Worm (Caenorhabditis elegans) whole organism, mixed stage, embryonic: ENCODE data around the gene pals-25.
A peak's percentile ranks its signal among the peaks of the same experiment; 100 is the strongest.

Experiments used
- M03D4.4 ChIP-seq: sonication (generic microtip); optimal IDR thresholded peaks from 2 replicates; lab custom pipeline; 2017; ENCODE audit warnings: mild to moderate bottlenecking, missing genetic modification characterization, missing compliant biosample characterization
- bed-3 ChIP-seq: fragments of 200-800 bp; sonication (Bioruptor generic); optimal IDR thresholded peaks from 3 replicates; lab custom pipeline; 2018; ENCODE audit warnings: mild to moderate bottlenecking, missing genetic modification characterization, moderate library complexity, missing compliant biosample characterization
- blmp-1 ChIP-seq: fragments of 150-350 bp; optimal IDR thresholded peaks from 2 replicates; lab custom pipeline; 2014; ENCODE audit warnings: missing biosample characterization, missing genetic modification characterization
- ceh-39 ChIP-seq: fragments of 150-350 bp; optimal IDR thresholded peaks from 2 replicates; lab custom pipeline; 2014; ENCODE audit warnings: missing biosample characterization, missing genetic modification characterization
- ceh-43 ChIP-seq: fragments of 200-800 bp; sonication (Bioruptor generic); optimal IDR thresholded peaks from 2 replicates; lab custom pipeline; 2018; ENCODE audit warnings: mild to moderate bottlenecking, missing genetic modification characterization, moderate library complexity, missing compliant biosample characterization
- ceh-83 ChIP-seq: fragments of 200-800 bp; sonication (Bioruptor generic); optimal IDR thresholded peaks from 2 replicates; lab custom pipeline; 2018; ENCODE audit warnings: mild to moderate bottlenecking, missing genetic modification characterization, missing compliant biosample characterization
- ces-1 ChIP-seq: fragments of 150-350 bp; optimal IDR thresholded peaks from 2 replicates; lab custom pipeline; 2014; ENCODE audit warnings: missing biosample characterization, missing genetic modification reagents, missing genetic modification characterization
- cnd-1 ChIP-seq: fragments of 200-800 bp; sonication (Bioruptor generic); optimal IDR thresholded peaks from 2 replicates; lab custom pipeline; 2018; ENCODE audit warnings: mild to moderate bottlenecking, missing genetic modification characterization, missing compliant biosample characterization
- drap-1 ChIP-seq: fragments of 200-800 bp; sonication (Bioruptor generic); optimal IDR thresholded peaks from 3 replicates; lab custom pipeline; 2018; ENCODE audit warnings: mild to moderate bottlenecking, missing genetic modification characterization, missing compliant biosample characterization
- elt-1 ChIP-seq: sonication (generic microtip); optimal IDR thresholded peaks from 2 replicates; lab custom pipeline; 2017; ENCODE audit warnings: missing genetic modification characterization, mild to moderate bottlenecking, missing compliant biosample characterization, antibody characterized with exemption, moderate library complexity, borderline replicate concordance; ENCODE audit not compliant: insufficient read depth
- elt-3 ChIP-seq: fragments of 150-350 bp; optimal IDR thresholded peaks from 2 replicates; lab custom pipeline; 2014; ENCODE audit warnings: missing biosample characterization, missing genetic modification characterization
- flh-1 ChIP-seq: fragments of 200-800 bp; sonication (Bioruptor generic); optimal IDR thresholded peaks from 2 replicates; lab custom pipeline; 2018; ENCODE audit warnings: mild to moderate bottlenecking, missing genetic modification characterization, moderate library complexity, missing compliant biosample characterization
- hlh-1 ChIP-seq: fragments of 150-350 bp; optimal IDR thresholded peaks from 2 replicates; lab custom pipeline; 2014; ENCODE audit warnings: missing biosample characterization, missing genetic modification reagents, missing genetic modification characterization
- lin-13 ChIP-seq: fragments of 150-350 bp; optimal IDR thresholded peaks from 2 replicates; lab custom pipeline; 2014; ENCODE audit warnings: missing biosample characterization, missing genetic modification characterization
- lin-32 ChIP-seq: fragments of 200-800 bp; sonication (Bioruptor generic); optimal IDR thresholded peaks from 2 replicates; lab custom pipeline; 2018; ENCODE audit warnings: mild to moderate bottlenecking, missing genetic modification characterization, missing compliant biosample characterization
- lsy-2 ChIP-seq: fragments of 150-350 bp; optimal IDR thresholded peaks from 2 replicates; lab custom pipeline; 2014; ENCODE audit warnings: missing biosample characterization, missing genetic modification characterization
- mep-1 ChIP-seq: fragments of 150-350 bp; optimal IDR thresholded peaks from 2 replicates; lab custom pipeline; 2017; ENCODE audit warnings: missing biosample characterization, missing genetic modification reagents, missing genetic modification characterization, inconsistent platforms
- mls-2 ChIP-seq: sonication (generic microtip); optimal IDR thresholded peaks from 2 replicates; lab custom pipeline; 2016; ENCODE audit warnings: mild to moderate bottlenecking, missing genetic modification characterization, moderate library complexity, missing compliant biosample characterization
- nhr-12 ChIP-seq: fragments of 150-350 bp; optimal IDR thresholded peaks from 2 replicates; lab custom pipeline; 2014; ENCODE audit warnings: missing biosample characterization, missing genetic modification characterization
- nhr-2 ChIP-seq: fragments of 150-350 bp; optimal IDR thresholded peaks from 2 replicates; lab custom pipeline; 2014; ENCODE audit warnings: missing biosample characterization, missing genetic modification characterization
- nhr-237 ChIP-seq: fragments of 150-350 bp; optimal IDR thresholded peaks from 2 replicates; lab custom pipeline; 2014; ENCODE audit warnings: missing biosample characterization, missing genetic modification characterization
- nhr-28 ChIP-seq: fragments of 150-350 bp; optimal IDR thresholded peaks from 2 replicates; lab custom pipeline; 2014; ENCODE audit warnings: missing biosample characterization, missing genetic modification characterization
- pha-4 ChIP-seq: fragments of 150-350 bp; optimal IDR thresholded peaks from 2 replicates; lab custom pipeline; 2018; ENCODE audit warnings: missing biosample characterization, missing genetic modification reagents, missing genetic modification characterization
- sem-2 ChIP-seq: fragments of 200-800 bp; sonication (Bioruptor generic); optimal IDR thresholded peaks from 2 replicates; lab custom pipeline; 2018; ENCODE audit warnings: mild to moderate bottlenecking, missing genetic modification characterization, missing compliant biosample characterization
- snpc-4 ChIP-seq: fragments of 150-350 bp; optimal IDR thresholded peaks from 2 replicates; lab custom pipeline; 2014; ENCODE audit warnings: missing biosample characterization, missing genetic modification characterization
- tbx-8 ChIP-seq: fragments of 200-800 bp; sonication (Bioruptor generic); optimal IDR thresholded peaks from 2 replicates; lab custom pipeline; 2018; ENCODE audit warnings: mild to moderate bottlenecking, missing genetic modification characterization, moderate library complexity, missing compliant biosample characterization
- unc-120 ChIP-seq: sonication (generic microtip); optimal IDR thresholded peaks from 2 replicates; lab custom pipeline; 2017; ENCODE audit warnings: missing genetic modification characterization, missing compliant biosample characterization; ENCODE audit not compliant: poor library complexity, severe bottlenecking
- unc-39 ChIP-seq: fragments of 150-350 bp; optimal IDR thresholded peaks from 2 replicates; lab custom pipeline; 2014; ENCODE audit warnings: missing biosample characterization, missing genetic modification characterization
- unc-62 ChIP-seq: fragments of 150-350 bp; optimal IDR thresholded peaks from 2 replicates; lab custom pipeline; 2014; ENCODE audit warnings: missing biosample characterization, missing genetic modification reagents, missing genetic modification characterization
- zip-8 ChIP-seq: fragments of 150-350 bp; optimal IDR thresholded peaks from 2 replicates; lab custom pipeline; 2014; ENCODE audit warnings: missing biosample characterization, missing genetic modification characterization
- ztf-11 ChIP-seq: fragments of 150-350 bp; optimal IDR thresholded peaks from 2 replicates; lab custom pipeline; 2014; ENCODE audit warnings: missing biosample characterization, missing genetic modification characterization

Gene pals-25

ce11 chrIII:147570-148076 lies 13.3 kb downstream of the pals-25 start, which contains the start of gene sqst-5:
Gene sqst-5 (minus strand): TSS chrIII:147620.
- TF ChIP-seq nhr-12 (tag; lab: Kevin White, UChicago) (no peak), ceh-39 (no peak), unc-62 (no peak), bed-3 (GFP tag; lab: Kevin White, UChicago) (no peak), lin-13 (tag; lab: Kevin White, UChicago) (no peak), snpc-4 (tag; lab: Kevin White, UChicago) (no peak), zip-8 (no peak), sem-2 (no peak), cnd-1 (no peak), lsy-2 (tag; lab: Kevin White, UChicago) (no peak), ces-1 (GFP tag; lab: Kevin White, UChicago) (no peak), mls-2 (tag; lab: Kevin White, UChicago) (no peak), ceh-43 (GFP tag; lab: Kevin White, UChicago) (no peak), elt-1 (tag; lab: Kevin White, UChicago) (no peak), nhr-2 (tag; lab: Kevin White, UChicago) (no peak), nhr-28 (tag; lab: Kevin White, UChicago) (no peak), ceh-83 (GFP tag; lab: Kevin White, UChicago) (no peak), drap-1 (GFP tag; lab: Kevin White, UChicago) (no peak)
- TF ChIP-seq, all 35 proteins: peak for 0

- TF ChIP-seq elt-1 (tag; lab: Kevin White, UChicago), result no peak
- TF ChIP-seq mls-2 (tag; lab: Kevin White, UChicago), result no peak
- no peak for TF ChIP-seq nhr-237 (tag; lab: Kevin White, UChicago)
- no peak for TF ChIP-seq lin-32 (GFP tag; lab: Kevin White, UChicago)
Observed at ce11 chrIII:149132-149531, 14.8 kb downstream of the pals-25 start.

ce11 chrIII:151084-151483 lies 16.8 kb downstream of the pals-25 start:
- TF ChIP-seq bed-3 (GFP tag; lab: Kevin White, UChicago) (no peak), nhr-237 (tag; lab: Kevin White, UChicago) (no peak), nhr-28 (tag; lab: Kevin White, UChicago) (no peak), elt-1 (tag; lab: Kevin White, UChicago) (no peak), hlh-1 (tag; lab: Kevin White, UChicago) (no peak), elt-3 (tag; lab: Kevin White, UChicago) (no peak), flh-1 (GFP tag; lab: Kevin White, UChicago) (no peak), nhr-12 (tag; lab: Kevin White, UChicago) (no peak), unc-62 (no peak), drap-1 (GFP tag; lab: Kevin White, UChicago) (no peak), ztf-11 (tag; lab: Kevin White, UChicago) (no peak), unc-120 (no peak), blmp-1 (tag; lab: Kevin White, UChicago) (no peak), mep-1 (no peak)

DNA sequence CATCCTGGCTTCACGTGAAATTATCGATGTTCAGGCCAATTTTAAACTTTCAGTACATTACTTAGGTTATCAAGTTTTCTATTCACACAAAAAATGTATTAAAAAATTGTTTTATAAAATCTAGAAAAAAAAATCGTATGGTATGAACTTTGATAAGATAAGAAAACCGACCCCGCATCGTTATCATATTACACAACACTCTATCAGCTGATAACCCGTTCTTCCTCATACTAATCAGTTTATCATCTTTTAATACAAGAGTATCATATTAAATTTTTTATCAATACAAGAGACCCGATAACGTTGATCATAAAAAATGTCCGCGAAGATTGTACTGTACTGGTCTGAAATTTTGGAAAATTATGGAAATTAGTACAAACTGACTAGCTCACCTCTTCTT lies 19.9 kb downstream of the pals-25 start:
- TF ChIP-seq tbx-8 (GFP tag; lab: Kevin White, UChicago) (no peak), unc-39 (tag; lab: Kevin White, UChicago) (no peak), ceh-83 (GFP tag; lab: Kevin White, UChicago) (no peak), ceh-43 (GFP tag; lab: Kevin White, UChicago) (no peak), elt-3 (tag; lab: Kevin White, UChicago) (peak; percentile 70), nhr-237 (tag; lab: Kevin White, UChicago) (no peak), nhr-2 (tag; lab: Kevin White, UChicago) (no peak)

- TF ChIP-seq sem-2 (no peak), pha-4 (no peak), mls-2 (tag; lab: Kevin White, UChicago) (no peak), elt-3 (tag; lab: Kevin White, UChicago) (no peak), unc-120 (no peak), M03D4.4 (tag; lab: Kevin White, UChicago) (no peak), nhr-237 (tag; lab: Kevin White, UChicago) (no peak), bed-3 (GFP tag; lab: Kevin White, UChicago) (no peak), cnd-1 (no peak), nhr-2 (tag; lab: Kevin White, UChicago) (no peak)
Observed at ce11 chrIII:156645-157044, 22.4 kb downstream of the pals-25 start, which contains the start of the genes zig-13 and ver-1. Gene zig-13 (minus strand): TSS chrIII:156745. Gene ver-1 (plus strand): TSS chrIII:156824.
